Worm (Caenorhabditis elegans): ENCODE data around the gene M03E7.3.

DNA sequence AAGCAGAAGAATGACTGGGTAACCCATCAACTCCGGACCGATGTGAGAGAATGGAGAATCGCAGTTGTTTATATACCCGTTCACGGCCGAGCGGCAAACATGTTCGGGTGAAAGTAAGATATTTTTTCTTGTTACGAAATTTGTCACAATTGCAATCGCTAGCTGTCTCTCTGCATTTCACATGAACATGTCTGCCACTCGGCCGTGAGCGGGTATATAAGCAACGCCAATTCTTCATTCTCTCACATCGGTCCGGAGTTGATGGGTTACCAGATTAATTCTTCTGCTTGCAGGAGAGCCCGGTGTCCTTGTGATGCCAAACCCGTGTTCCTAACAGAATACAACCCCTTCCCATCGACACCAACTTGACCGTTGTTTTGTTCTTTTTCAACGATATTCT lies 27.8 kb upstream of the M03E7.3 start:
- TF ChIP-seq ztf-4 (tag; optimal IDR thresholded peaks at IDR 0.05) (no peak), nhr-21 (tag; optimal IDR thresholded peaks at IDR 0.05) (peak; percentile 6), nhr-77 (tag; optimal IDR thresholded peaks at IDR 0.05) (no peak), nhr-25 (tag; optimal IDR thresholded peaks at IDR 0.05) (no peak), alr-1 (tag; optimal IDR thresholded peaks at IDR 0.05) (no peak)

Data from whole organism, L2 larva.